Fruit fly (Drosophila melanogaster) whole organism, adult: ENCODE data around the gene CG1542.

ENCODE experiments used
- CG11617 ChIP-seq: fragments of 200-800 bp; sonication (Bioruptor generic); optimal IDR thresholded peaks from 2 replicates; lab custom pipeline; 2017; ENCODE audit warnings: mild to moderate bottlenecking, missing biosample characterization, missing genetic modification reagents, missing genetic modification characterization
- CG1620 ChIP-seq: fragments of 200-800 bp; sonication (Bioruptor generic); optimal IDR thresholded peaks from 2 replicates; lab custom pipeline; 2016; ENCODE audit warnings: missing biosample characterization, missing genetic modification characterization
- Mnt ChIP-seq: fragments of 200-800 bp; sonication (Bioruptor generic); optimal IDR thresholded peaks from 2 replicates; lab custom pipeline; 2016; ENCODE audit warnings: missing biosample characterization, mild to moderate bottlenecking, missing genetic modification characterization
- cnc ChIP-seq, 2 experiments: fragments of >200 bp; optimal IDR thresholded peaks; 2 replicates each; lab custom pipeline; 2017

dm6 chr3R:31248245-31248644 is 35.0 kb downstream of the CG1542 start:
- TF ChIP-seq CG1620, result no peak
- TF ChIP-seq CG11617 (GFP tag; lab: Kevin White, UChicago), result no peak
- no peak for TF ChIP-seq cnc (optimal IDR thresholded peaks at IDR 0.05; lab: Kevin White, UChicago)
- TF ChIP-seq Mnt (GFP tag; lab: Kevin White, UChicago), result no peak
